Worm (Caenorhabditis elegans): ENCODE data around the gene T27E7.5.
A peak's percentile ranks its signal among the peaks of the same experiment; 100 is the strongest.

The T27E7.5 gene

DNA sequence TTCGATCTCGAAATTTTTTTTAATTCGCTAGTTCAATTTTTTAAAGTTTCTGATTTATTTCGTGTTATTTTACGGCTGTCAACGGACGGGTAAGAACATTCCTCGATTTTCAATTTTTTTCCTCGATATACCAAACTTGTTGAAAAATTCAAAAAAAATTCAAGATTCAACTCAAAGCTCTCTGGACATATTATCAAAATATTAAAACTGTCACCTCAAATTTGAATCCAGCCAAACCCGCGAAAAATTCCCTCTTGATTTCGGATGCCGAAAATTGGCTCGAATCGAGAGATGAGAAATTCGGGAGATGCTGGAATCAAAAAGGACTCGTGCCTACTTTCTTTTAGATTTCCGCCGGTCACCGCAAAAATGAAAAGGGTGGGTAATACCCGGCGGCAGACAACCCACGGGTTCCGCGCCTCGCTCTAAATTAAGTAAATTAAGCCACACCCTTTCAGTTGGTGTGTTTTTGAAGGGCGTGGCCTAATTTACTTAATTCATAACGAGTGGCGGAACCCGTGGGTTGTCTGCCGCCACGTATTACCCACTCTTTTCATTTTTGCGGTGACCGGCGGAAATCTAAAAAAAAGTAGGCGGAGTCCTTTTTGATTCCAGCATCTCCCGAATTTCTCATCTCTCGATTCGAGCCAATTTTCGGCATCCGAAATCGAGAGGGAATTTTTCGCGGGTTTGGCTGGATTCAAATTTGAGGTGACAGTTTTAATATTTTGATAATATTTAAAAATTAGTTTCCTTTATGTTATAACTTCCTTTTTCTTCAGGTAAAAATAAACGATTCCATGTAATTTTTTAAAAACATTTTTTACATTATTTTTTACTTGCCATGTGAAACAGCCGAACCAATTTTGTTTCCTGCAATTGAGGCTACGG lies 11.4 kb upstream of the T27E7.5 start (continued):
- peak; percentile 82; the same call in 1 of the 2 replicates for TF ChIP-seq ztf-28 (GFP tag; IDR thresholded peaks at IDR 0.05)
- peak; percentile 8 for TF ChIP-seq snpc-1.3 (tag; optimal IDR thresholded peaks at IDR 0.05; ENCODE audit: insufficient read depth)
- TF ChIP-seq attf-6 (GFP tag; IDR thresholded peaks at IDR 0.05): peak; percentile 100
- peak; percentile 78 for TF ChIP-seq ekl-4 (GFP tag; IDR thresholded peaks at IDR 0.05)
- 0 out of 2 replicates have a peak, but pooled peaks have one; percentile 13 for TF ChIP-seq lir-1 (GFP tag; conservative IDR thresholded peaks at IDR 0.05)
- TF ChIP-seq madf-8 (GFP tag; conservative IDR thresholded peaks at IDR 0.05): peak; percentile 57
- peak; percentile 88 for TF ChIP-seq madf-6 (GFP tag; IDR thresholded peaks at IDR 0.05)
- peak; percentile 72 for TF ChIP-seq Y56A3A.18 (GFP tag; IDR thresholded peaks at IDR 0.05)
- peak; percentile 88 for TF ChIP-seq rcor-1 (GFP tag; IDR thresholded peaks at IDR 0.05)
- peak; percentile 84 for TF ChIP-seq hmg-1.2 (GFP tag; IDR thresholded peaks at IDR 0.05)
- TF ChIP-seq ceh-91 (GFP tag; IDR thresholded peaks at IDR 0.05): peak; percentile 62; the same call in 1 of the 2 replicates
- TF ChIP-seq snpc-4 (GFP tag; optimal IDR thresholded peaks at IDR 0.05): peak; percentile 91
- TF ChIP-seq snpc-4 (tag; optimal IDR thresholded peaks at IDR 0.05): peak; percentile 93 to 99 (median 94)
- peak; percentile 91; the same call in 1 of the 2 replicates for TF ChIP-seq cebp-2 (GFP tag; IDR thresholded peaks at IDR 0.05)
- TF ChIP-seq lin-54 (GFP tag; optimal IDR thresholded peaks at IDR 0.05): peak; percentile 26
- TF ChIP-seq nfyb-1 (GFP tag; IDR thresholded peaks at IDR 0.05): peak; percentile 77
- 0 out of 2 replicates have a peak, but pooled peaks have one; percentile 55 for TF ChIP-seq nfya-2 (GFP tag; IDR thresholded peaks at IDR 0.05)
- peak; percentile 18 for TF ChIP-seq F49E8.2 (tag; optimal IDR thresholded peaks at IDR 0.05; ENCODE audit: insufficient read depth)
- peak; percentile 99 for TF ChIP-seq pbrm-1 (GFP tag; IDR thresholded peaks at IDR 0.05)
- peak; percentile 97 for TF ChIP-seq D2030.7 (GFP tag; IDR thresholded peaks at IDR 0.05)
- TF ChIP-seq hsf-1 (GFP tag; IDR thresholded peaks at IDR 0.05): peak; percentile 80
- TF ChIP-seq F39B2.1 (GFP tag; IDR thresholded peaks at IDR 0.05): 0 out of 2 replicates have a peak, but pooled peaks have one; percentile 10
- peak; percentile 33 for TF ChIP-seq xnd-1 (tag; optimal IDR thresholded peaks at IDR 0.05)
- peak; percentile 86 for TF ChIP-seq dox-1 (GFP tag; IDR thresholded peaks at IDR 0.05)

DNA sequence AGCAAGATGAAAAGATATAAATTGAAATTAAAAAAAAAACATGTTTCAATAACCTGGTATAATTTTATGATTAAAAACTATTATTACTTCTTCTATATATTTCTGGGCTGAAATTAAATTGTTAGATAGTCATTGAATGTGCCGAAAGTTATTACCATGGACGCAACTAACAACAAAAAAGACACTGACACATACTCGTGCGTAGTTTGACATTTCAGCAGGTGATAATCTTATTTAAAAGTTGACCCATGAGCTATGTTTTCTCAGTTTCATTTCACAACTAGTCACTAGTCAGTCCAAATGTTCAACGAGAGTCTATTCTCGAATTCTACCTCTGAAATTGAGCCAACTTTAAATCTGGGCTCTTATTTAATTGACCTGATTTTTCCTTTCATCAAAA lies 8.2 kb upstream of the T27E7.5 start, which contains the start of gene T27E7.3:
TSS of gene T27E7.3 (plus strand) at position 301 of the 400 bp plus-strand sequence.
- TF ChIP-seq Y56A3A.18 (GFP tag; IDR thresholded peaks at IDR 0.05) (no peak), snpc-3.4 (tag; optimal IDR thresholded peaks at IDR 0.05) (no peak), ceh-91 (GFP tag; IDR thresholded peaks at IDR 0.05) (no peak), lin-26 (GFP tag; IDR thresholded peaks at IDR 0.05) (no peak), aptf-3 (GFP tag; IDR thresholded peaks at IDR 0.05) (no peak), cebp-1 (GFP tag; IDR thresholded peaks at IDR 0.05) (no peak), cebp-1 (tag; optimal IDR thresholded peaks at IDR 0.05) (no peak), ets-4 (GFP tag; optimal IDR thresholded peaks at IDR 0.05) (no peak), F57C9.4 (tag; optimal IDR thresholded peaks at IDR 0.05) (no peak), akir-1 (GFP tag; optimal IDR thresholded peaks at IDR 0.05) (no peak), nhr-80 (tag; optimal IDR thresholded peaks at IDR 0.05) (no peak), lin-40 (tag; optimal IDR thresholded peaks at IDR 0.05) (no peak), hmg-20 (GFP tag; IDR thresholded peaks at IDR 0.05) (no peak), madf-3 (GFP tag; IDR thresholded peaks at IDR 0.05) (no peak), ceh-40 (GFP tag; IDR thresholded peaks at IDR 0.05) (no peak), athp-1 (tag; optimal IDR thresholded peaks at IDR 0.05) (no peak), Y79H2A.3 (GFP tag; conservative IDR thresholded peaks at IDR 0.05) (no peak), T07F8.4 (tag; optimal IDR thresholded peaks at IDR 0.05) (no peak), B0261.1 (tag; optimal IDR thresholded peaks at IDR 0.05) (no peak)

Data from whole organism, young adult.